Worm (Caenorhabditis elegans) whole organism, L1 larva: ENCODE measurements around the gene K06A4.6.

ENCODE experiments used
- aly-2 ChIP-seq: fragments of 150-350 bp; optimal IDR thresholded peaks from 2 replicates; lab custom pipeline; 2014; ENCODE audit warnings: missing biosample characterization, missing genetic modification characterization
- grh-1 ChIP-seq: fragments of 200-800 bp; sonication (Bioruptor generic); IDR thresholded peaks from 2 replicates; pipeline ENCODE4 v1.3.6; 2022; ENCODE audit warnings: missing genetic modification reagents, missing genetic modification characterization, missing compliant biosample characterization
- jun-1 ChIP-seq: fragments of 150-350 bp; optimal IDR thresholded peaks from 2 replicates; lab custom pipeline; 2014; ENCODE audit warnings: missing biosample characterization, missing genetic modification reagents, missing genetic modification characterization
- nhr-12 ChIP-seq: sonication (generic microtip); optimal IDR thresholded peaks from 2 replicates; lab custom pipeline; 2017; ENCODE audit warnings: missing biosample characterization, missing genetic modification characterization
- nhr-76 ChIP-seq: sonication (generic microtip); optimal IDR thresholded peaks from 2 replicates; lab custom pipeline; 2017; ENCODE audit warnings: missing biosample characterization, missing genetic modification characterization
- nhr-90 ChIP-seq: sonication (generic microtip); optimal IDR thresholded peaks from 2 replicates; lab custom pipeline; 2016; ENCODE audit warnings: mild to moderate bottlenecking, missing genetic modification characterization, missing compliant biosample characterization; ENCODE audit not compliant: poor library complexity
- unc-30 ChIP-seq: sonication (generic microtip); optimal IDR thresholded peaks from 2 replicates; lab custom pipeline; 2017; ENCODE audit warnings: missing biosample characterization, missing genetic modification characterization
- unc-62 ChIP-seq: fragments of 150-350 bp; optimal IDR thresholded peaks from 2 replicates; lab custom pipeline; 2014; ENCODE audit warnings: missing biosample characterization, missing genetic modification reagents, missing genetic modification characterization

- TF ChIP-seq unc-30 (tag; lab: Kevin White, UChicago), result no peak
- no peak for TF ChIP-seq jun-1 (tag; lab: Kevin White, UChicago)
- TF ChIP-seq unc-62, result no peak
- TF ChIP-seq nhr-12 (tag; lab: Kevin White, UChicago), result no peak
- TF ChIP-seq aly-2 (tag; lab: Kevin White, UChicago), result no peak
- TF ChIP-seq grh-1 (GFP tag; lab: Robert Waterston, UW), result no peak
- TF ChIP-seq nhr-76 (tag; lab: Kevin White, UChicago), result no peak
- TF ChIP-seq nhr-90 (tag; lab: Kevin White, UChicago), result no peak
Observed at ce11 chrV:9443748-9444147, 36.7 kb downstream of the K06A4.6 start, which contains the start of gene wdr-62.
